Worm (Caenorhabditis elegans): Measurements from ENCODE around the gene T28A11.18.

DNA sequence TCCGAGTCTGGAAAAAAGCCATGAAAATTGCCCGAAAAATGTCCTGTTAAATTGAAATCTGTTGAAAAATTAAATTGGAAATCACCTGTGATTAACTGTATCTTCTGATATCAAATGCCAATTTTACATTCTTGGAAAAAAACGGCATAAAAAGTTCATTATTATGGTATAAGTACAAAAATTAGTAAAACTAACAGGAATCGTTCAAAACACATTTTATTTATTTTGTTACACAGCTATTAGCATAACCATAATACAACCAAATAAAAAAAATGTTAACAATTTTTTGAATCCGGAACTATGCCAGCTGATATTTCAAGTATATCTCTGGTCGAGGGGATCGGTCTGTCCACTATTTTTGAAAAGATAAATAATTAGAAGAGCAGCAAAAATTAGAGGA lies 37.3 kb downstream of the T28A11.18 start, which contains the start of gene K08D9.10:
- TF ChIP-seq nfya-1 (tag; optimal IDR thresholded peaks at IDR 0.05; ENCODE audit: borderline replicate concordance, insufficient read depth) (no peak), unc-130 (GFP tag; optimal IDR thresholded peaks at IDR 0.05) (no peak), snpc-4 (GFP tag; optimal IDR thresholded peaks at IDR 0.05) (no peak), snpc-4 (tag; optimal IDR thresholded peaks at IDR 0.05) (no peak), bed-1 (GFP tag; IDR thresholded peaks at IDR 0.05) (no peak), F49E8.2 (tag; optimal IDR thresholded peaks at IDR 0.05; ENCODE audit: insufficient read depth) (no peak)

Data from whole organism, young adult.